Fruit fly (Drosophila melanogaster): ENCODE measurements around the gene CG10405.

The CG10405 gene

dm6 chr3R:16482276-16482675 lies 28.0 kb downstream of the CG10405 start, which contains the start of gene Sdhaf3:
Gene Sdhaf3 (minus strand): TSS chr3R:16482452.
- peak; percentile 15 for TF ChIP-seq CG5204 (GFP tag; optimal IDR thresholded peaks at IDR 0.05)
- TF ChIP-seq ovo (GFP tag; optimal IDR thresholded peaks at IDR 0.05), result no peak
- peak; percentile 2 for TF ChIP-seq Mnt (GFP tag; optimal IDR thresholded peaks at IDR 0.05)
- peak; percentile 82 for TF ChIP-seq kay (GFP tag; ENCODE audit: borderline replicate concordance)
- TF ChIP-seq toe (GFP tag; optimal IDR thresholded peaks at IDR 0.05), result peak; percentile 13
- TF ChIP-seq pad (GFP tag; optimal IDR thresholded peaks at IDR 0.05), result no peak
- peak; percentile 0 for TF ChIP-seq CG7101 (tag; optimal IDR thresholded peaks at IDR 0.05)
- TF ChIP-seq Crg-1 (GFP tag; optimal IDR thresholded peaks at IDR 0.05), result peak; percentile 39
- no peak for TF ChIP-seq Clk (GFP tag; optimal IDR thresholded peaks at IDR 0.05)
- peak; percentile 29 for TF ChIP-seq CG1620 (GFP tag; optimal IDR thresholded peaks at IDR 0.05)

dm6 chr3R:16483877-16484417 lies 29.7 kb downstream of the CG10405 start, which contains the start of gene Der-2:
Gene Der-2 (minus strand): TSS chr3R:16484223.
- no peak for TF ChIP-seq CG33017 (tag; optimal IDR thresholded peaks at IDR 0.05)
- TF ChIP-seq cic (GFP tag; optimal IDR thresholded peaks at IDR 0.05), result no peak
- no peak for TF ChIP-seq cnc (optimal IDR thresholded peaks at IDR 0.05)
- TF ChIP-seq bab1 (GFP tag; optimal IDR thresholded peaks at IDR 0.05), result peak; percentile 22
- TF ChIP-seq Clk (GFP tag; optimal IDR thresholded peaks at IDR 0.05), result no peak
- TF ChIP-seq kay (GFP tag; ENCODE audit: borderline replicate concordance), result peak; percentile 38
- no peak for TF ChIP-seq Crg-1 (GFP tag; optimal IDR thresholded peaks at IDR 0.05)
- no peak for TF ChIP-seq CG1620 (GFP tag; optimal IDR thresholded peaks at IDR 0.05)
- no peak for TF ChIP-seq pad (GFP tag; optimal IDR thresholded peaks at IDR 0.05)
- no peak for TF ChIP-seq ovo (GFP tag; optimal IDR thresholded peaks at IDR 0.05)
- TF ChIP-seq CG7101 (tag; optimal IDR thresholded peaks at IDR 0.05), result no peak
- no peak for TF ChIP-seq Hr96 (GFP tag; optimal IDR thresholded peaks at IDR 0.05)

- TF ChIP-seq cic (GFP tag; optimal IDR thresholded peaks at IDR 0.05) (no peak), CG11617 (GFP tag; optimal IDR thresholded peaks at IDR 0.05) (no peak), Hr96 (GFP tag; optimal IDR thresholded peaks at IDR 0.05) (no peak), pad (GFP tag; optimal IDR thresholded peaks at IDR 0.05) (no peak), ovo (GFP tag; optimal IDR thresholded peaks at IDR 0.05) (no peak), Crg-1 (GFP tag; optimal IDR thresholded peaks at IDR 0.05) (no peak), tj (GFP tag; optimal IDR thresholded peaks at IDR 0.05) (no peak), kay (GFP tag; ENCODE audit: borderline replicate concordance) (no peak)
Observed at dm6 chr3R:16485487-16486233, 31.4 kb downstream of the CG10405 start.

dm6 chr3R:16495322-16495721 lies 41.0 kb downstream of the CG10405 start, which contains the start of gene Cad89D:
Gene Cad89D (minus strand): TSS chr3R:16495422.
- no peak for TF ChIP-seq pad (GFP tag; optimal IDR thresholded peaks at IDR 0.05)
- TF ChIP-seq CG14711 (tag; optimal IDR thresholded peaks at IDR 0.05), result no peak
- TF ChIP-seq bab1 (GFP tag; optimal IDR thresholded peaks at IDR 0.05), result no peak
- TF ChIP-seq CG7101 (tag; optimal IDR thresholded peaks at IDR 0.05), result no peak
- TF ChIP-seq Clk (GFP tag; optimal IDR thresholded peaks at IDR 0.05), result no peak
- TF ChIP-seq cic (GFP tag; optimal IDR thresholded peaks at IDR 0.05), result no peak
- TF ChIP-seq kay (GFP tag; ENCODE audit: borderline replicate concordance), result no peak
- no peak for TF ChIP-seq CG33017 (tag; optimal IDR thresholded peaks at IDR 0.05)
- no peak for TF ChIP-seq cnc (optimal IDR thresholded peaks at IDR 0.05)
- TF ChIP-seq tj (GFP tag; optimal IDR thresholded peaks at IDR 0.05), result no peak
- TF ChIP-seq Mnt (GFP tag; optimal IDR thresholded peaks at IDR 0.05), result no peak
- TF ChIP-seq CG5204 (GFP tag; optimal IDR thresholded peaks at IDR 0.05), result no peak
- no peak for TF ChIP-seq toe (GFP tag; optimal IDR thresholded peaks at IDR 0.05)
- no peak for TF ChIP-seq Hr96 (GFP tag; optimal IDR thresholded peaks at IDR 0.05)

- TF ChIP-seq bab1 (GFP tag; optimal IDR thresholded peaks at IDR 0.05) (peak; percentile 39), cnc (optimal IDR thresholded peaks at IDR 0.05) (no peak), toe (GFP tag; optimal IDR thresholded peaks at IDR 0.05) (no peak), CG7045 (GFP tag; optimal IDR thresholded peaks at IDR 0.05) (no peak)
Observed at dm6 chr3R:16496209-16496608, 41.9 kb downstream of the CG10405 start.

dm6 chr3R:16497379-16497778 lies 43.1 kb downstream of the CG10405 start:
- TF ChIP-seq CG7045 (GFP tag; optimal IDR thresholded peaks at IDR 0.05), result peak; percentile 61
- TF ChIP-seq cic (GFP tag; optimal IDR thresholded peaks at IDR 0.05), result no peak
- TF ChIP-seq CG12768 (GFP tag; optimal IDR thresholded peaks at IDR 0.05), result no peak
- TF ChIP-seq Mnt (GFP tag; optimal IDR thresholded peaks at IDR 0.05), result peak; percentile 32
- no peak for TF ChIP-seq CG33017 (tag; optimal IDR thresholded peaks at IDR 0.05)
- peak; percentile 41 for TF ChIP-seq CG5204 (GFP tag; optimal IDR thresholded peaks at IDR 0.05)
- TF ChIP-seq cnc (optimal IDR thresholded peaks at IDR 0.05), result no peak
- no peak for TF ChIP-seq toe (GFP tag; optimal IDR thresholded peaks at IDR 0.05)
- TF ChIP-seq CG1620 (GFP tag; optimal IDR thresholded peaks at IDR 0.05), result peak; percentile 5
- no peak for TF ChIP-seq ovo (GFP tag; optimal IDR thresholded peaks at IDR 0.05)
- peak; percentile 35 for TF ChIP-seq bab1 (GFP tag; optimal IDR thresholded peaks at IDR 0.05)
- no peak for TF ChIP-seq Crg-1 (GFP tag; optimal IDR thresholded peaks at IDR 0.05)
- peak; percentile 44 for TF ChIP-seq CG7101 (tag; optimal IDR thresholded peaks at IDR 0.05)
- no peak for TF ChIP-seq CG11617 (GFP tag; optimal IDR thresholded peaks at IDR 0.05)
- peak; percentile 9 for TF ChIP-seq CG14711 (tag; optimal IDR thresholded peaks at IDR 0.05)
- peak; percentile 0 for TF ChIP-seq Hr96 (GFP tag; optimal IDR thresholded peaks at IDR 0.05)
- TF ChIP-seq pad (GFP tag; optimal IDR thresholded peaks at IDR 0.05), result peak; percentile 1
- no peak for TF ChIP-seq Clk (GFP tag; optimal IDR thresholded peaks at IDR 0.05)
- TF ChIP-seq tj (GFP tag; optimal IDR thresholded peaks at IDR 0.05), result no peak
- no peak for TF ChIP-seq kay (GFP tag; ENCODE audit: borderline replicate concordance)

Measured in whole organism, adult.